Worm (Caenorhabditis elegans): ENCODE data around the gene hyl-2.

ce11 chrX:4705666-4706065, 6.4 kb upstream of the hyl-2 start:
- no peak for TF ChIP-seq mep-1 (tag; optimal IDR thresholded peaks at IDR 0.05)
- no peak for TF ChIP-seq R02D3.7 (tag; optimal IDR thresholded peaks at IDR 0.05)
- no peak for TF ChIP-seq arid-1 (GFP tag; conservative IDR thresholded peaks at IDR 0.05)
- no peak for TF ChIP-seq ama-1 (optimal IDR thresholded peaks at IDR 0.05)
- no peak for TF ChIP-seq ceh-82 (tag; optimal IDR thresholded peaks at IDR 0.05)
- no peak for TF ChIP-seq ZK546.5 (tag; optimal IDR thresholded peaks at IDR 0.05)
- no peak for TF ChIP-seq unc-39 (tag; optimal IDR thresholded peaks at IDR 0.05)
- TF ChIP-seq aly-2 (tag; optimal IDR thresholded peaks at IDR 0.05), result no peak
- TF ChIP-seq unc-62 (GFP tag; optimal IDR thresholded peaks at IDR 0.05 in 1 of 2), result no peak
- TF ChIP-seq unc-62 (tag; optimal IDR thresholded peaks at IDR 0.05), result no peak
- no peak for TF ChIP-seq mdl-1 (tag; optimal IDR thresholded peaks at IDR 0.05)
- no peak for TF ChIP-seq attf-4 (tag; optimal IDR thresholded peaks at IDR 0.05)

Measured in whole organism, L4 larva.